Worm (Caenorhabditis elegans) whole organism, midembryonic: ENCODE results near the gene F42A6.6.

Source experiments
- flt-1 ChIP-seq: fragments of 200-800 bp; sonication (Bioruptor generic); IDR thresholded peaks from 2 replicates; pipeline ENCODE4 v1.3.6; 2022; ENCODE audit warnings: missing genetic modification characterization, missing compliant biosample characterization
- ref-1 ChIP-seq: fragments of 200-800 bp; sonication (Bioruptor generic); conservative IDR thresholded peaks from 2 replicates; pipeline ENCODE4 v1.3.6; 2022; ENCODE audit warnings: missing genetic modification reagents, missing genetic modification characterization, missing compliant biosample characterization

DNA sequence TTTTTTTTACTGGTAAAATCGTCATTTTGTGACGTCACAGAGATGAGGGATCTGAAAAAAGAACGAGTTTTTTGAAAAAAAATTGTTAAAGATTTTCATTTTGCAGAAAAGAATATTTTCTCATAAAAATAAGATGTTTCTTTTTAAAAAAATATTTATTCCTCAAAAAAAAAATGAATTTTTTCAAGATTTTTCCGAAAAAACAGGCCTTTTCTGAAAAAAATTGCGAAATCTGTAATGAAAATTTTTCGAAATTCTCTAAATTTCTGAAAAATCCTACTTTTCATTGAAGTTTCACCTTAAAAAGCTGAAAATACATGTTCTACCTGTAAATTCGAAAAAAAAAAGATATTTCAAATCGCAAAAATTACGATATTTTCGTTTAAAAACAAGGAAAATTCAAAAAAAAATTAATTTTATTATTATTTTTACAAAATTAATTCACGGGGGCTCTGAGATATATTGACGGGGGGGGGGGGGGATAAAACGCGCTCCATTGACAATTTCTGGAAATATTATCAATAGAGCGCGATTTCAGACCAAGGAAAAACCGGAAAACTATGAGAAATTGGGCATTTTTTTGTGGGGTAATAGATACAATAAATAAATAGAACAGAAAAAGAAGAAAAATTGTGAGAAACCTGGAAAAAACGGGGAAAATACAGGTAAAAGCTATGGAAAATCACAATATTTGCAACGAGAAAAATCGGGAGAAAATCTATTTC lies 41.6 kb upstream of the F42A6.6 start, which contains the start of gene otub-4:
- no peak for TF ChIP-seq ref-1
- TF ChIP-seq flt-1, result no peak
